Fruit fly (Drosophila melanogaster): ENCODE measurements around the gene Rbcn-3A.
A peak's percentile ranks its signal among the peaks of the same experiment; 100 is the strongest.

The Rbcn-3A gene

DNA sequence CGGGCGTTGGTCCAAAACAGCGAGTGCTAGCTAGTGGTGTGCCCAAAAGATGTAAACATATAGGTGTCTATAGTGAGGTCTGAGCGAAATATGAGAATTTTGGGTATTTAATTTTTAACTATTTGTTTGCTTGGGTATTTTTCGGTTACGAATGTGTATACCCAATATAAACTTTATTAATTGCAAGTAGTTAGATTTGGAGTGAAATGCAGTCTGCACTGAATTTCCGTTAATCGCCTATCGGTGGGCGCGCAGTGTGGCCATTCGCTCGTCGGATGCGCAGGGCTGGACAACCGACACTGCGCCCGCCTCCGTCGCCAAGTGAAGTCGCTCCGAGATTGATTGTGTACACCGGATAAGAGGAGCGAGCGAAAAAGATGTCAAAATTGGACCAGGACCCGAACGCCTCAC, 39.8 kb upstream of the Rbcn-3A start, which contains the start of the genes CG15891 and CG3815 (continued):
- peak; percentile 59; the same call in 2 of the 3 replicates for TF ChIP-seq knrl (GFP tag; IDR thresholded peaks at IDR 0.05; ENCODE audit: partially characterized antibody)
- TF ChIP-seq rib (GFP tag; IDR thresholded peaks at IDR 0.05): 0 out of 2 replicates have a peak, but pooled peaks have one; percentile 19
- no peak for TF ChIP-seq CG15269 (tag; optimal IDR thresholded peaks at IDR 0.05)
- peak; percentile 12 for TF ChIP-seq nom (GFP tag; optimal IDR thresholded peaks at IDR 0.05)
- TF ChIP-seq CG34224 (GFP tag; IDR thresholded peaks at IDR 0.05; ENCODE audit: partially characterized antibody): 0 out of 3 replicates have a peak, but pooled peaks have one; percentile 23
- TF ChIP-seq unpg (GFP tag; optimal IDR thresholded peaks at IDR 0.05): peak; percentile 44
- TF ChIP-seq CG1792 (GFP tag; optimal IDR thresholded peaks at IDR 0.05): peak; percentile 25
- peak; percentile 67 for TF ChIP-seq CG12391 (tag; optimal IDR thresholded peaks at IDR 0.05)
- TF ChIP-seq cwo (GFP tag; optimal IDR thresholded peaks at IDR 0.05): no peak
- TF ChIP-seq CG6254 (GFP tag; optimal IDR thresholded peaks at IDR 0.05): no peak
- peak; percentile 28 for TF ChIP-seq CG16815 (GFP tag; optimal IDR thresholded peaks at IDR 0.05)
- TF ChIP-seq hkb (optimal IDR thresholded peaks at IDR 0.05): no peak
- TF ChIP-seq hkb (GFP tag; IDR thresholded peaks at IDR 0.05): 0 out of 2 replicates have a peak, but pooled peaks have one; percentile 21
- TF ChIP-seq NFAT (GFP tag; IDR thresholded peaks at IDR 0.05): no peak
- TF ChIP-seq CG14441 (GFP tag; IDR thresholded peaks at IDR 0.05): peak; percentile 48; the same call in 1 of the 2 replicates
- peak; percentile 25; the same call in 1 of the 2 replicates for TF ChIP-seq Ada2b (GFP tag; IDR thresholded peaks at IDR 0.05)
- TF ChIP-seq cato (GFP tag; optimal IDR thresholded peaks at IDR 0.05; ENCODE audit: borderline replicate concordance): no peak
- peak; percentile 23 for TF ChIP-seq CG8944 (GFP tag; optimal IDR thresholded peaks at IDR 0.05)
- no peak for TF ChIP-seq CG1024 (GFP tag; IDR thresholded peaks at IDR 0.05)
- TF ChIP-seq salm (tag; optimal IDR thresholded peaks at IDR 0.05): no peak
- TF ChIP-seq tx (GFP tag; optimal IDR thresholded peaks at IDR 0.05): peak; percentile 28
- TF ChIP-seq CHES-1-like (GFP tag; optimal IDR thresholded peaks at IDR 0.05): peak; percentile 51
- TF ChIP-seq CG15696 (tag; optimal IDR thresholded peaks at IDR 0.05): peak; percentile 56
- no peak for TF ChIP-seq D19A (tag; optimal IDR thresholded peaks at IDR 0.05)
- peak; percentile 50; the same call in 1 of the 2 replicates for TF ChIP-seq al (GFP tag; IDR thresholded peaks at IDR 0.05)
- TF ChIP-seq CG9817 (tag; optimal IDR thresholded peaks at IDR 0.05): peak; percentile 63
- no peak for TF ChIP-seq Ravus (GFP tag; IDR thresholded peaks at IDR 0.05)
- no peak for TF ChIP-seq CG11723 (GFP tag; optimal IDR thresholded peaks at IDR 0.05)
- TF ChIP-seq lov (optimal IDR thresholded peaks at IDR 0.05): no peak
- no peak for TF ChIP-seq lov (GFP tag; IDR thresholded peaks at IDR 0.05)
- peak; percentile 80 for TF ChIP-seq CG9797 (GFP tag; optimal IDR thresholded peaks at IDR 0.05)
- peak; percentile 70 for TF ChIP-seq CG13424 (tag; optimal IDR thresholded peaks at IDR 0.05)
- TF ChIP-seq NC2α (GFP tag; optimal IDR thresholded peaks at IDR 0.05): no peak
- peak; percentile 49; the same call in 1 of the 3 replicates for TF ChIP-seq tgo (GFP tag; IDR thresholded peaks at IDR 0.05)
- peak; percentile 26 for TF ChIP-seq Side (GFP tag; optimal IDR thresholded peaks at IDR 0.05)
- peak; percentile 63; the same call in 3 of the 4 replicates for TF ChIP-seq Dll (GFP tag; IDR thresholded peaks at IDR 0.05; ENCODE audit: partially characterized antibody)
- TF ChIP-seq CG17568 (GFP tag; optimal IDR thresholded peaks at IDR 0.05): no peak
- TF ChIP-seq bsh (GFP tag; optimal IDR thresholded peaks at IDR 0.05): peak in 1 of 2 experiments; percentile 41
- no peak for TF ChIP-seq CG16779 (GFP tag; IDR thresholded peaks at IDR 0.05)
- TF ChIP-seq disco-r (GFP tag; optimal IDR thresholded peaks at IDR 0.05): no peak
- peak; percentile 57 for TF ChIP-seq ind (GFP tag; optimal IDR thresholded peaks at IDR 0.05)
- no peak for TF ChIP-seq Awh (GFP tag; IDR thresholded peaks at IDR 0.05)
- TF ChIP-seq CG11696 (GFP tag; IDR thresholded peaks at IDR 0.05): no peak
- no peak for TF ChIP-seq Hey (tag; optimal IDR thresholded peaks at IDR 0.05)
- peak; percentile 51; the same call in 1 of the 2 replicates for TF ChIP-seq CG13287 (GFP tag; IDR thresholded peaks at IDR 0.05; ENCODE audit: partially characterized antibody)
- no peak for TF ChIP-seq Hr51 (GFP tag; optimal IDR thresholded peaks at IDR 0.05)
- TF ChIP-seq Nf-YC (tag; optimal IDR thresholded peaks at IDR 0.05): peak; percentile 67
- TF ChIP-seq sob (GFP tag; IDR thresholded peaks at IDR 0.05): peak; percentile 46; the same call in 1 of the 2 replicates
- TF ChIP-seq Oli (tag; optimal IDR thresholded peaks at IDR 0.05): peak; percentile 39
- TF ChIP-seq lmd (GFP tag; IDR thresholded peaks at IDR 0.05): peak; percentile 71
